Fruit fly (Drosophila melanogaster) whole organism, embryonic: ENCODE results near the gene CG3862.

ENCODE experiments used
- ATbp ChIP-seq: fragments of 200-800 bp; sonication (Bioruptor generic); optimal IDR thresholded peaks from 2 replicates; lab custom pipeline; 2017; ENCODE audit warnings: missing biosample characterization, mild to moderate bottlenecking, missing genetic modification characterization, missing genetic modification reagents
- Adf1 ChIP-seq: fragments of 200-800 bp; sonication (Bioruptor generic); IDR thresholded peaks from 2 replicates; pipeline ENCODE4 v1.3.6; 2022; ENCODE audit warnings: missing biosample characterization, missing genetic modification characterization
- Atf-2 ChIP-seq: fragments of 200-800 bp; sonication (Bioruptor generic); optimal IDR thresholded peaks from 2 replicates; lab custom pipeline; 2016; ENCODE audit warnings: missing biosample characterization, missing genetic modification characterization
- B-H1 ChIP-seq: fragments of 200-800 bp; sonication (Bioruptor generic); IDR thresholded peaks from 3 replicates; pipeline ENCODE4 v1.3.6; 2022; ENCODE audit warnings: missing biosample characterization, missing genetic modification characterization
- BEAF-32 ChIP-seq: fragments of 200-800 bp; sonication (Bioruptor generic); optimal IDR thresholded peaks from 3 replicates; lab custom pipeline; 2017; ENCODE audit warnings: missing biosample characterization, missing genetic modification characterization, mild to moderate bottlenecking, moderate library complexity, missing genetic modification reagents
- CG10147 ChIP-seq: fragments of 200-800 bp; sonication (Bioruptor generic); optimal IDR thresholded peaks from 2 replicates; lab custom pipeline; 2019; ENCODE audit warnings: missing biosample characterization, mild to moderate bottlenecking, missing genetic modification characterization, moderate library complexity
- CG11723 ChIP-seq: fragments of 200-800 bp; sonication (Bioruptor generic); optimal IDR thresholded peaks from 2 replicates; lab custom pipeline; 2017; ENCODE audit warnings: missing biosample characterization, mild to moderate bottlenecking, missing genetic modification characterization
- CG14441 ChIP-seq: fragments of 200-800 bp; sonication (Bioruptor generic); IDR thresholded peaks from 2 replicates; pipeline ENCODE4 v1.3.6; 2022; ENCODE audit warnings: missing biosample characterization, missing genetic modification characterization
- CG1529 ChIP-seq: fragments of 200-800 bp; sonication (Bioruptor generic); optimal IDR thresholded peaks from 3 replicates; lab custom pipeline; 2018; ENCODE audit warnings: missing biosample characterization, missing genetic modification characterization
- CG15514 ChIP-seq: fragments of 200-800 bp; sonication (Bioruptor generic); optimal IDR thresholded peaks from 3 replicates; lab custom pipeline; 2017; ENCODE audit warnings: missing biosample characterization, missing genetic modification characterization, mild to moderate bottlenecking, moderate library complexity, missing genetic modification reagents
- CG15696 ChIP-seq: fragments of 200-800 bp; sonication (Bioruptor generic); optimal IDR thresholded peaks from 2 replicates; lab custom pipeline; 2019; ENCODE audit warnings: missing biosample characterization, mild to moderate bottlenecking, missing genetic modification characterization, moderate library complexity
- CG1602 ChIP-seq: fragments of 200-800 bp; sonication (Bioruptor generic); optimal IDR thresholded peaks from 3 replicates; lab custom pipeline; 2016; ENCODE audit warnings: missing biosample characterization, missing genetic modification characterization
- CG16813 ChIP-seq: fragments of 200-800 bp; sonication (Bioruptor generic); IDR thresholded peaks from 3 replicates; pipeline ENCODE4 v1.3.6; 2022; ENCODE audit warnings: missing biosample characterization, missing genetic modification characterization; ENCODE audit not compliant: partially characterized antibody
- CG17385 ChIP-seq: fragments of 200-800 bp; sonication (Bioruptor generic); optimal IDR thresholded peaks from 3 replicates; lab custom pipeline; 2018; ENCODE audit warnings: missing biosample characterization, mild to moderate bottlenecking, missing genetic modification characterization
- CG2116 ChIP-seq: fragments of 200-800 bp; sonication (Bioruptor generic); optimal IDR thresholded peaks from 3 replicates; lab custom pipeline; 2018; ENCODE audit warnings: missing biosample characterization, mild to moderate bottlenecking, missing genetic modification characterization
- CG32767 ChIP-seq: fragments of 200-800 bp; sonication (Bioruptor generic); IDR thresholded peaks from 2 replicates; pipeline ENCODE4 v1.3.6; 2022; ENCODE audit warnings: missing biosample characterization, missing genetic modification characterization
- CG4328 ChIP-seq: fragments of 200-800 bp; sonication (Bioruptor generic); optimal IDR thresholded peaks from 3 replicates; lab custom pipeline; 2017; ENCODE audit warnings: missing biosample characterization, missing genetic modification reagents, missing genetic modification characterization
- CG5953 ChIP-seq: fragments of 200-800 bp; sonication (Bioruptor generic); IDR thresholded peaks from 2 replicates; pipeline ENCODE4 v1.3.6; 2022; ENCODE audit warnings: missing biosample characterization, missing genetic modification characterization
- CG6689 ChIP-seq: fragments of 200-800 bp; sonication (Bioruptor generic); IDR thresholded peaks from 2 replicates; pipeline ENCODE4 v1.3.6; 2022; ENCODE audit warnings: missing biosample characterization, missing genetic modification characterization
- CG6765 ChIP-seq: fragments of 200-800 bp; sonication (Bioruptor generic); optimal IDR thresholded peaks from 3 replicates; lab custom pipeline; 2017; ENCODE audit warnings: missing biosample characterization, mild to moderate bottlenecking, missing genetic modification characterization
- CG7271 ChIP-seq: fragments of 200-800 bp; sonication (Bioruptor generic); optimal IDR thresholded peaks from 2 replicates; lab custom pipeline; 2018; ENCODE audit warnings: missing biosample characterization, mild to moderate bottlenecking, missing genetic modification characterization, moderate library complexity
- CG7357 ChIP-seq: fragments of 200-800 bp; sonication (Bioruptor generic); IDR thresholded peaks from 3 replicates; pipeline ENCODE4 v1.3.6; 2022; ENCODE audit warnings: missing biosample characterization, missing genetic modification characterization
- CG7372 ChIP-seq: fragments of 200-800 bp; sonication (Bioruptor generic); IDR thresholded peaks from 2 replicates; pipeline ENCODE4 v1.3.6; 2022; ENCODE audit warnings: missing biosample characterization, missing genetic modification characterization
- CG7987 ChIP-seq: fragments of 200-800 bp; sonication (Bioruptor generic); optimal IDR thresholded peaks from 2 replicates; lab custom pipeline; 2018; ENCODE audit warnings: missing biosample characterization, mild to moderate bottlenecking, missing genetic modification characterization, moderate library complexity
- CG8281 ChIP-seq: fragments of 200-800 bp; sonication (Bioruptor generic); optimal IDR thresholded peaks from 2 replicates; lab custom pipeline; 2018; ENCODE audit warnings: missing biosample characterization, mild to moderate bottlenecking, missing genetic modification characterization, moderate library complexity
- CG9437 ChIP-seq: fragments of 200-800 bp; sonication (Bioruptor generic); optimal IDR thresholded peaks from 2 replicates; lab custom pipeline; 2018; ENCODE audit warnings: missing biosample characterization, mild to moderate bottlenecking, missing genetic modification characterization
- Chrac-16 ChIP-seq: fragments of 200-800 bp; sonication (Bioruptor generic); optimal IDR thresholded peaks from 3 replicates; lab custom pipeline; 2016; ENCODE audit warnings: missing biosample characterization, missing genetic modification characterization
- Ets97D ChIP-seq: fragments of 200-800 bp; sonication (Bioruptor generic); optimal IDR thresholded peaks from 3 replicates; lab custom pipeline; 2016; ENCODE audit warnings: missing biosample characterization, missing genetic modification characterization
- Fer3 ChIP-seq: fragments of 200-800 bp; sonication (Bioruptor generic); optimal IDR thresholded peaks from 2 replicates; lab custom pipeline; 2018; ENCODE audit warnings: missing biosample characterization, mild to moderate bottlenecking, missing genetic modification characterization, moderate library complexity
- GATAe ChIP-seq: fragments of 200-800 bp; sonication (Bioruptor generic); conservative IDR thresholded peaks from 2 replicates; pipeline ENCODE4 v1.3.6; 2022; ENCODE audit warnings: missing biosample characterization, missing genetic modification characterization
- HLH54F ChIP-seq: fragments of 200-800 bp; sonication (Bioruptor generic); optimal IDR thresholded peaks from 3 replicates; lab custom pipeline; 2016; ENCODE audit warnings: missing biosample characterization, missing genetic modification characterization
- Hmr ChIP-seq: fragments of 200-800 bp; sonication (Bioruptor generic); optimal IDR thresholded peaks from 3 replicates; lab custom pipeline; 2017; ENCODE audit warnings: mild to moderate bottlenecking, missing biosample characterization, missing genetic modification reagents, missing genetic modification characterization
- Nf-YA ChIP-seq: fragments of 200-800 bp; sonication (Bioruptor generic); IDR thresholded peaks from 2 replicates; pipeline ENCODE4 v1.3.6; 2022; ENCODE audit warnings: missing biosample characterization, missing genetic modification characterization
- Sox100B ChIP-seq: fragments of 200-800 bp; sonication (Bioruptor generic); optimal IDR thresholded peaks from 3 replicates; lab custom pipeline; 2018; ENCODE audit warnings: missing biosample characterization, mild to moderate bottlenecking, missing genetic modification characterization
- Sry-δ ChIP-seq: fragments of 200-800 bp; sonication (Bioruptor generic); optimal IDR thresholded peaks from 2 replicates; lab custom pipeline; 2016; ENCODE audit warnings: missing biosample characterization, missing genetic modification characterization
- ab ChIP-seq: fragments of 200-800 bp; sonication (Bioruptor generic); optimal IDR thresholded peaks from 2 replicates; lab custom pipeline; 2016; ENCODE audit warnings: missing biosample characterization, missing genetic modification characterization
- ase ChIP-seq: fragments of 200-800 bp; sonication (Bioruptor generic); IDR thresholded peaks from 3 replicates; pipeline ENCODE4 v1.3.6; 2022; ENCODE audit warnings: missing biosample characterization, missing genetic modification characterization
- cg ChIP-seq: fragments of 200-800 bp; sonication (Bioruptor generic); optimal IDR thresholded peaks from 3 replicates; lab custom pipeline; 2019; ENCODE audit warnings: missing biosample characterization, mild to moderate bottlenecking, missing genetic modification characterization, moderate library complexity
- croc ChIP-seq: fragments of 200-800 bp; sonication (Bioruptor generic); conservative IDR thresholded peaks from 3 replicates; pipeline ENCODE4 v1.3.6; 2022; ENCODE audit warnings: missing biosample characterization, missing genetic modification characterization
- jumu ChIP-seq: fragments of 200-800 bp; sonication (Bioruptor generic); optimal IDR thresholded peaks from 3 replicates; lab custom pipeline; 2016; ENCODE audit warnings: missing biosample characterization, missing genetic modification characterization
- lab ChIP-seq: fragments of 200-800 bp; sonication (Bioruptor generic); optimal IDR thresholded peaks from 3 replicates; lab custom pipeline; 2017; ENCODE audit warnings: missing biosample characterization, missing genetic modification characterization, mild to moderate bottlenecking, moderate library complexity, missing genetic modification reagents
- mirr ChIP-seq: fragments of 200-800 bp; sonication (Bioruptor generic); optimal IDR thresholded peaks from 3 replicates; lab custom pipeline; 2018; ENCODE audit warnings: missing biosample characterization, mild to moderate bottlenecking, missing genetic modification characterization
- pho ChIP-seq: fragments of 200-800 bp; sonication (Bioruptor generic); optimal IDR thresholded peaks from 2 replicates; lab custom pipeline; 2016; ENCODE audit warnings: missing biosample characterization, missing genetic modification characterization
- run ChIP-seq: fragments of 200-800 bp; sonication (Bioruptor generic); optimal IDR thresholded peaks from 3 replicates; lab custom pipeline; 2018; ENCODE audit warnings: missing biosample characterization, mild to moderate bottlenecking, missing genetic modification characterization
- sima ChIP-seq: fragments of 200-800 bp; sonication (Bioruptor generic); optimal IDR thresholded peaks from 2 replicates; lab custom pipeline; 2016; ENCODE audit warnings: missing biosample characterization, missing genetic modification characterization
- sr ChIP-seq: fragments of 200-800 bp; sonication (Bioruptor generic); IDR thresholded peaks from 3 replicates; pipeline ENCODE4 v1.3.6; 2022; ENCODE audit warnings: missing biosample characterization, missing genetic modification characterization
- tgo ChIP-seq: fragments of 200-800 bp; sonication (Bioruptor generic); IDR thresholded peaks from 3 replicates; pipeline ENCODE4 v1.3.6; 2022; ENCODE audit warnings: missing biosample characterization, missing genetic modification characterization
- trh ChIP-seq: fragments of 200-800 bp; sonication (Bioruptor generic); optimal IDR thresholded peaks from 2 replicates; lab custom pipeline; 2016; ENCODE audit warnings: missing biosample characterization, missing genetic modification characterization
- tup ChIP-seq: fragments of 200-800 bp; sonication (Bioruptor generic); optimal IDR thresholded peaks from 2 replicates; lab custom pipeline; 2016; ENCODE audit warnings: missing biosample characterization, mild to moderate bottlenecking, missing genetic modification characterization, moderate library complexity
- vnd ChIP-seq: fragments of 200-800 bp; sonication (Bioruptor generic); IDR thresholded peaks from 3 replicates; pipeline ENCODE4 v1.3.6; 2022; ENCODE audit warnings: missing biosample characterization, missing genetic modification characterization; ENCODE audit not compliant: partially characterized antibody

Gene CG3862

DNA sequence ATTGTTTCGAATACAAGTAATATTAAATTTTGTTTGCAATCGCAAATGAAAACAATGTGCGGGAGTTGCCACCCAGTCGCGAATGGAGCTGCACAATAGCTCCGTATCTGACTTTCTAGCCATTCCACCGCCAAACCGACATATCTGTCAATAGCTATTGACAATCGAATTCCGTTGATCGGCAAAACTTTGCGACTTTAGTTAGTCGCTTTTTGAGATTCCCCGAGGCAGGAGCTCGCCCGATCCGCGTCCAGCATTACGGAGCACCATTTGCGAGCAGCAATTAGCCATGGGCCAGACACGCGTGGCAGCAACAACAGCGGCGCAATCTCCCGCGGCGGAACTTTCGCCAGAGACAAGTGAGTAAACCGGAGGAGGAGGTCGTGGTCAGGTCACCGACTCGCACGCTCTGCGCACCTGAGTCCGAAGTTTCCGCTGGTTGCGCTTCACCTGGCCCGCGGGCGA is 27.0 kb upstream of the CG3862 start, which contains the start of the genes CG4291 and kraken (continued):
- TF ChIP-seq trh (GFP tag; lab: Kevin White, UChicago) (no peak), CG1602 (GFP tag; lab: Kevin White, UChicago) (peak; percentile 29), mirr (GFP tag; lab: Kevin White, UChicago) (peak; percentile 72), ase (GFP tag; lab: Robert Waterston, UW) (peak; percentile 56; the same call in 1 of the 3 replicates), Atf-2 (GFP tag; lab: Kevin White, UChicago) (no peak), sima (GFP tag; lab: Kevin White, UChicago) (no peak), Chrac-16 (GFP tag; lab: Kevin White, UChicago) (peak; percentile 31), Fer3 (tag; lab: Kevin White, UChicago) (peak; percentile 43), Hmr (GFP tag; lab: Kevin White, UChicago) (peak; percentile 72), cg (GFP tag; lab: Kevin White, UChicago) (no peak), tup (GFP tag; lab: Kevin White, UChicago) (no peak), CG15696 (tag; lab: Kevin White, UChicago) (peak; percentile 47), croc (no peak), CG5953 (0 out of 2 replicates have a peak, but pooled peaks have one; percentile 37), BEAF-32 (peak; percentile 43), CG17385 (peak; percentile 41), CG7271 (peak; percentile 10), pho (GFP tag; lab: Kevin White, UChicago) (peak; percentile 59), CG11723 (peak; percentile 30), tgo (peak; percentile 16; the same call in 1 of the 3 replicates), Nf-YA (GFP tag; lab: Robert Waterston, UW) (no peak), vnd (no peak), CG8281 (peak; percentile 99), CG1529 (no peak), ab (GFP tag; lab: Kevin White, UChicago) (no peak), CG16813 (GFP tag; lab: Robert Waterston, UW) (peak; percentile 44; the same call in 2 of the 3 replicates), Adf1 (GFP tag; lab: Robert Waterston, UW) (peak; percentile 57; the same call in 1 of the 2 replicates), B-H1 (GFP tag; lab: Robert Waterston, UW) (no peak; the same call in 2 of the 3 replicates), CG6689 (GFP tag; lab: Robert Waterston, UW) (peak; percentile 22; the same call in 1 of the 2 replicates), CG9437 (peak; percentile 11), jumu (GFP tag; lab: Kevin White, UChicago) (no peak), CG4328 (peak; percentile 31), CG10147 (GFP tag; lab: Kevin White, UChicago) (peak; percentile 32), Sox100B (GFP tag; lab: Kevin White, UChicago) (no peak), CG7372 (GFP tag; lab: Robert Waterston, UW) (no peak), lab (GFP tag; lab: Kevin White, UChicago) (peak; percentile 79), run (tag; lab: Kevin White, UChicago) (no peak), Sry-δ (peak; percentile 60), sr (GFP tag; lab: Robert Waterston, UW) (no peak), CG7357 (GFP tag; lab: Robert Waterston, UW) (no peak), CG2116 (GFP tag; lab: Kevin White, UChicago) (peak; percentile 61), Ets97D (GFP tag; lab: Kevin White, UChicago) (peak; percentile 7), CG14441 (peak; percentile 57), GATAe (GFP tag; lab: Robert Waterston, UW) (no peak), CG6765 (GFP tag; lab: Kevin White, UChicago) (peak; percentile 49), HLH54F (peak; percentile 58), CG32767 (no peak), CG7987 (GFP tag; lab: Kevin White, UChicago) (peak; percentile 64), CG15514 (GFP tag; lab: Kevin White, UChicago) (peak; percentile 88), ATbp (GFP tag; lab: Kevin White, UChicago) (no peak)
